Comparison of ENCODE assay signal across 5 worm cellular contexts in the genomic region with DNA sequence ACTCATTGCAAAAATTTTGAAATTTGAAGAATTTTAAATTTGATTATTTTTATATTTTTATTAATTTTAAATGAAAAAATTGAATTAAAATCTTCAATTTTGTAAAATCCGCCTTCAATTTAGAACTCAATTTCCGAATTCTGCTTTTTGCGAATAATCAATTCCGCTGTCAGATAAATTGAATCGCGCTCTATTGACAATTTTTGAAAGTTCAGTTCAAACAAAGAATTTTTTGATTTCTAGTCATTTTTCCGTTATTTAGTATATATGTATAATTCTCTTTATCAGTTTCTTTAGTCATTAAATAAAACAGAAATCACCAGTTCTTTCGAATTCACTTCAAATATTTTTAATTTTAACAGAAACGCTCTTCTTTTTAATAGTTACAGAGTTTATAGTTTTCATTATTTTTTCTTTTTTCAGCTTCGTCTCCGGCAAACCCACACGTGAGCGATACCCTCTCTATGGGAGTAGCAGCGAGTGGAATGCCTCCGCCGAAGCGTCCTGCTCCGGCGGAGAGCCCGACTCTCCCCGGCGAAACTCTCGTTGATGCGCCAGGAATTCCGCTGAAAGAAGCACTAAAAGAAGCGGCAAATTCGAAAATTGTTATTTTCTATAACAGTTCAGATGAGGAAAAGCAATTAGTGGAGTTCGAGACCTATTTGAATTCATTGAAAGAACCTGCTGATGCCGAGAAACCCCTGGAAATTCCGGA.
TF ChIP-seq lines count a peak whose summit lies in the region.

No protein-coding gene starts in this region.

TF ChIP-seq in whole organism, L1 larva, 84 proteins besides CTCF, POLR2A, EP300 and RAD21 (continues in another document):
- no peak for TF ChIP-seq nhr-85 (tag; lab: Kevin White, UChicago)
- no peak for TF ChIP-seq egl-13 (tag; optimal IDR thresholded peaks at IDR 0.05; lab: Kevin White, UChicago)
- TF ChIP-seq blmp-1 (tag; optimal IDR thresholded peaks at IDR 0.05; lab: Kevin White, UChicago) = peak; percentile 11
- no peak for TF ChIP-seq dsc-1 (tag; optimal IDR thresholded peaks at IDR 0.05; lab: Kevin White, UChicago)
- no peak for TF ChIP-seq hpl-2 (GFP tag; optimal IDR thresholded peaks at IDR 0.05; lab: Kevin White, UChicago)
- TF ChIP-seq C16A3.4 (tag; optimal IDR thresholded peaks at IDR 0.05; lab: Kevin White, UChicago) = peak; percentile 24
- peak in 1 of 2 experiments; percentile 51 for TF ChIP-seq lsy-2 (tag; optimal IDR thresholded peaks at IDR 0.05; lab: Kevin White, UChicago)
- TF ChIP-seq elt-3 (tag; optimal IDR thresholded peaks at IDR 0.05; lab: Kevin White, UChicago) = no peak
- TF ChIP-seq C04F5.9 (tag; optimal IDR thresholded peaks at IDR 0.05; lab: Kevin White, UChicago) = no peak
- TF ChIP-seq unc-86 (tag; optimal IDR thresholded peaks at IDR 0.05; lab: Kevin White, UChicago) = no peak
- TF ChIP-seq dpl-1 (GFP tag; optimal IDR thresholded peaks at IDR 0.05; lab: Kevin White, UChicago) = peak in 1 of 3 experiments; percentile 47
- TF ChIP-seq vab-15 (tag; optimal IDR thresholded peaks at IDR 0.05; lab: Kevin White, UChicago) = no peak
- no peak for TF ChIP-seq elt-2 (tag; optimal IDR thresholded peaks at IDR 0.05; lab: Kevin White, UChicago)
- TF ChIP-seq ztf-4 (tag; optimal IDR thresholded peaks at IDR 0.05; lab: Kevin White, UChicago) = no peak
- no peak for TF ChIP-seq hlh-17 (GFP tag; optimal IDR thresholded peaks at IDR 0.05; lab: Kevin White, UChicago; ENCODE audit: borderline replicate concordance)
- peak; percentile 35 for TF ChIP-seq mep-1 (tag; optimal IDR thresholded peaks at IDR 0.05; lab: Kevin White, UChicago)
- TF ChIP-seq nhr-28 (tag; optimal IDR thresholded peaks at IDR 0.05; lab: Kevin White, UChicago) = no peak

TF ChIP-seq in whole organism, L2 larva, 48 proteins besides CTCF, POLR2A, EP300 and RAD21:
- TF ChIP-seq C34F6.9 (tag; optimal IDR thresholded peaks at IDR 0.05; lab: Kevin White, UChicago) = peak; percentile 42
- TF ChIP-seq ztf-11 (tag; optimal IDR thresholded peaks at IDR 0.05; lab: Kevin White, UChicago) = no peak
- TF ChIP-seq fos-1 (tag; optimal IDR thresholded peaks at IDR 0.05; lab: Kevin White, UChicago) = peak; percentile 34
- TF ChIP-seq nhr-10 (tag; optimal IDR thresholded peaks at IDR 0.05; lab: Kevin White, UChicago) = no peak
- TF ChIP-seq unc-55 (GFP tag; optimal IDR thresholded peaks at IDR 0.05; lab: Kevin White, UChicago) = peak; percentile 42
TF ChIP-seq in whole organism, L2 larva: peak in this region for 3.

TF ChIP-seq in whole organism, L3 larva, 47 proteins besides CTCF, POLR2A, EP300 and RAD21 (continues in another document):
- TF ChIP-seq ama-1 (optimal IDR thresholded peaks at IDR 0.05; lab: Kevin White, UChicago) (no peak), egl-5 (tag; optimal IDR thresholded peaks at IDR 0.05; lab: Kevin White, UChicago) (no peak), fkh-2 (tag; optimal IDR thresholded peaks at IDR 0.05; lab: Kevin White, UChicago) (no peak), pha-4 (tag; optimal IDR thresholded peaks at IDR 0.05; lab: Kevin White, UChicago) (peak; percentile 50), mdl-1 (tag; optimal IDR thresholded peaks at IDR 0.05; lab: Kevin White, UChicago) (no peak), eor-1 (tag; optimal IDR thresholded peaks at IDR 0.05; lab: Kevin White, UChicago) (no peak), nhr-12 (tag; optimal IDR thresholded peaks at IDR 0.05; lab: Kevin White, UChicago) (no peak), lsy-12 (tag; optimal IDR thresholded peaks at IDR 0.05; lab: Kevin White, UChicago) (no peak), ceh-9 (tag; optimal IDR thresholded peaks at IDR 0.05; lab: Kevin White, UChicago) (no peak), nhr-43 (tag; optimal IDR thresholded peaks at IDR 0.05; lab: Kevin White, UChicago; ENCODE audit: poor library complexity, severe bottlenecking) (no peak), hmg-11 (tag; optimal IDR thresholded peaks at IDR 0.05; lab: Kevin White, UChicago) (no peak), elt-2 (tag; optimal IDR thresholded peaks at IDR 0.05; lab: Kevin White, UChicago) (peak; percentile 18), jun-1 (tag; optimal IDR thresholded peaks at IDR 0.05; lab: Kevin White, UChicago) (no peak), nhr-76 (tag; optimal IDR thresholded peaks at IDR 0.05; lab: Kevin White, UChicago) (no peak), skn-1 (tag; optimal IDR thresholded peaks at IDR 0.05; lab: Kevin White, UChicago) (no peak), fkh-10 (GFP tag; optimal IDR thresholded peaks at IDR 0.05; lab: Kevin White, UChicago) (no peak), nhr-25 (tag; optimal IDR thresholded peaks at IDR 0.05; lab: Kevin White, UChicago) (no peak), daf-12 (tag; optimal IDR thresholded peaks at IDR 0.05; lab: Kevin White, UChicago) (no peak), ZK546.5 (tag; optimal IDR thresholded peaks at IDR 0.05; lab: Kevin White, UChicago) (no peak), aly-2 (tag; optimal IDR thresholded peaks at IDR 0.05; lab: Kevin White, UChicago) (no peak), unc-62 (GFP tag; optimal IDR thresholded peaks at IDR 0.05; lab: Kevin White, UChicago) (no peak), ceh-28 (tag; optimal IDR thresholded peaks at IDR 0.05; lab: Kevin White, UChicago) (no peak)

TF ChIP-seq in whole organism, L4 larva, 104 proteins besides CTCF, POLR2A, EP300 and RAD21:
- TF ChIP-seq dmd-8 (GFP tag; IDR thresholded peaks at IDR 0.05; lab: Robert Waterston, UW) = no peak
- TF ChIP-seq sdz-12 (GFP tag; optimal IDR thresholded peaks at IDR 0.05; lab: Kevin White, UChicago) = no peak
- TF ChIP-seq lin-38 (GFP tag; IDR thresholded peaks at IDR 0.05; lab: Robert Waterston, UW) = peak; percentile 51
- TF ChIP-seq vab-7 (GFP tag; IDR thresholded peaks at IDR 0.05; lab: Robert Waterston, UW) = no peak
- TF ChIP-seq unc-39 (tag; optimal IDR thresholded peaks at IDR 0.05; lab: Kevin White, UChicago) = no peak
- TF ChIP-seq set-16 (GFP tag; IDR thresholded peaks at IDR 0.05; lab: Robert Waterston, UW) = peak; percentile 77
- TF ChIP-seq pha-4 (GFP tag; IDR thresholded peaks at IDR 0.05; lab: Robert Waterston, UW) = no peak
- TF ChIP-seq pha-4 (tag; optimal IDR thresholded peaks at IDR 0.05; lab: Kevin White, UChicago) = no peak
- peak; percentile 6 for TF ChIP-seq dpl-1 (GFP tag; optimal IDR thresholded peaks at IDR 0.05; lab: Kevin White, UChicago)
- peak; percentile 12 for TF ChIP-seq nhr-28 (tag; optimal IDR thresholded peaks at IDR 0.05; lab: Kevin White, UChicago)
- peak; percentile 34 for TF ChIP-seq nhr-77 (tag; optimal IDR thresholded peaks at IDR 0.05; lab: Kevin White, UChicago)

TF ChIP-seq in whole organism, young adult, 124 proteins besides CTCF, POLR2A, EP300 and RAD21:
- TF ChIP-seq F57C9.4 (tag; optimal IDR thresholded peaks at IDR 0.05; lab: Kevin White, UChicago) (no peak), let-607 (tag; optimal IDR thresholded peaks at IDR 0.05; lab: Kevin White, UChicago) (no peak), attf-6 (GFP tag; IDR thresholded peaks at IDR 0.05; lab: Robert Waterston, UW) (no peak), let-526 (GFP tag; IDR thresholded peaks at IDR 0.05; lab: Robert Waterston, UW) (no peak), lin-35 (GFP tag; optimal IDR thresholded peaks at IDR 0.05; lab: Kevin White, UChicago) (no peak), ccch-3 (GFP tag; optimal IDR thresholded peaks at IDR 0.05; lab: Kevin White, UChicago) (no peak), nhr-27 (tag; optimal IDR thresholded peaks at IDR 0.05; lab: Kevin White, UChicago) (no peak), zfh-2 (GFP tag; conservative IDR thresholded peaks at IDR 0.05; lab: Robert Waterston, UW) (peak; percentile 79), sptf-2 (GFP tag; optimal IDR thresholded peaks at IDR 0.05; lab: Kevin White, UChicago) (no peak), fkh-3 (tag; optimal IDR thresholded peaks at IDR 0.05; lab: Kevin White, UChicago) (no peak), nhr-120 (GFP tag; IDR thresholded peaks at IDR 0.05; lab: Robert Waterston, UW) (no peak), lir-1 (GFP tag; conservative IDR thresholded peaks at IDR 0.05; lab: Robert Waterston, UW) (no peak), lin-54 (GFP tag; optimal IDR thresholded peaks at IDR 0.05; lab: Kevin White, UChicago) (no peak), snpc-4 (GFP tag; optimal IDR thresholded peaks at IDR 0.05; lab: Kevin White, UChicago) (no peak), snpc-4 (tag; optimal IDR thresholded peaks at IDR 0.05; lab: Kevin White, UChicago) (peak in 1 of 4 experiments; percentile 5), zim-3 (tag; optimal IDR thresholded peaks at IDR 0.05; lab: Kevin White, UChicago) (no peak), ztf-28 (GFP tag; IDR thresholded peaks at IDR 0.05; lab: Robert Waterston, UW) (no peak), ztf-18 (tag; optimal IDR thresholded peaks at IDR 0.05; lab: Kevin White, UChicago) (no peak), egrh-3 (GFP tag; IDR thresholded peaks at IDR 0.05; lab: Robert Waterston, UW) (peak; percentile 41; the same call in 1 of the 2 replicates), rpc-1 (optimal IDR thresholded peaks at IDR 0.05; lab: Kevin White, UChicago) (no peak), rpc-1 (tag; optimal IDR thresholded peaks at IDR 0.05; lab: Kevin White, UChicago) (no peak), ztf-3 (GFP tag; optimal IDR thresholded peaks at IDR 0.05; lab: Kevin White, UChicago) (no peak), aptf-2 (GFP tag; conservative IDR thresholded peaks at IDR 0.05; lab: Robert Waterston, UW) (no peak), egl-18 (GFP tag; IDR thresholded peaks at IDR 0.05; lab: Robert Waterston, UW) (no peak), hlh-12 (tag; optimal IDR thresholded peaks at IDR 0.05; lab: Kevin White, UChicago) (no peak), F22D6.2 (tag; optimal IDR thresholded peaks at IDR 0.05; lab: Kevin White, UChicago) (no peak)
